Worm (Caenorhabditis elegans): ENCODE data around the gene F40F11.3.

- TF ChIP-seq dao-5 (tag; optimal IDR thresholded peaks at IDR 0.05) (no peak), W03F9.2 (tag; optimal IDR thresholded peaks at IDR 0.05) (no peak)
These were observed 19.5 kb downstream of the F40F11.3 start for ce11 chrIV:11574331-11574730.

Measured in whole organism, L4/young adult.